Fruit fly (Drosophila melanogaster): ENCODE measurements around the gene CG14323.

- TF ChIP-seq Lpt (GFP tag; optimal IDR thresholded peaks at IDR 0.05) (no peak), hkb (optimal IDR thresholded peaks at IDR 0.05) (no peak), hkb (GFP tag; IDR thresholded peaks at IDR 0.05) (no peak), tll (GFP tag; optimal IDR thresholded peaks at IDR 0.05) (no peak), h (optimal IDR thresholded peaks at IDR 0.05) (no peak), Dad (GFP tag; optimal IDR thresholded peaks at IDR 0.05) (no peak), HLHmδ (GFP tag; optimal IDR thresholded peaks at IDR 0.05) (no peak), CG8290 (GFP tag; optimal IDR thresholded peaks at IDR 0.05) (no peak), CG8290 (tag; optimal IDR thresholded peaks at IDR 0.05) (no peak), vnd (GFP tag; IDR thresholded peaks at IDR 0.05; ENCODE audit: partially characterized antibody) (no peak), Neu2 (GFP tag; optimal IDR thresholded peaks at IDR 0.05; ENCODE audit: borderline replicate concordance) (no peak), CG10267 (tag; optimal IDR thresholded peaks at IDR 0.05) (no peak), CG3995 (GFP tag; optimal IDR thresholded peaks at IDR 0.05) (no peak)
These were observed 28.4 kb downstream of the CG14323 start for dm6 chr3R:17593470-17593869.

Data from whole organism, embryonic.